Fruit fly (Drosophila melanogaster): Measurements from ENCODE around the gene CG12213.
A peak's percentile ranks its signal among the peaks of the same experiment; 100 is the strongest.

DNA sequence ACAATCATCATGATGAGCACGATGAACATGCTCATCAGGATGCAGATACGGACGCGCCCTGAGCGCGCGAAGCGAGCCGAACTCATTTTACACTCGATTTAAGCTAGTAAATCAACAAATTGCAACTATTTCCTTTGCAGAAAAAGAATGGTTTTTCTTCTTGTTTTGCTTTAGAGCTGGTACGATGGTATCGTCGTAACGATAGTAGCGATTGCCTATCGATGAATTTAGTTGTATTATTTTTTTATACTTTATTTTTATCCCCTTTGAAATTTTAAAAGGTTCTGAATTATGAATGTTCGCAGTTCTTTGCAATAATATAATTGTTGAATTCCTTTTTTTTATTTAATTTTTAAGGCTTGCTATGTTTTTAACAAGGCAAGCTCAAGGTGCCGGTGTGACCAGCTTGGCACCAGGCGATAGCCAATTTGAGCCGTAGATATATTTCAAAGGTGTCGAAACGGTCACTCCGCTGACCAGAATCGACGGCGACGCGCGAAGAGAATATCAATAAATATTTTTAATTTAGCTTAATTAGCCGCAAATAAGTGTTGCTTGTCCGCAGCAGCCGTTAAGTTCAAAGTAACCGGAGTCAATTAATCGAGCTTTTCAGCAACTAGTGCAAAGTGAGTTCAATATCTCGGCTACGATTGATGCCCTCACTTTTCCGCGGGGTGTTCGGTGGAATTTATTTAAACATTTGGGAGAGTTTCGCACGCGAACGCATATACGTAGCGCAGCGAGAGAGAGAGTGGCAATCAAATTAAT is at the start of gene CG12213, which contains the start of gene GC1:
- TF ChIP-seq Hr39 (GFP tag; optimal IDR thresholded peaks at IDR 0.05) = peak; percentile 24
- no peak for TF ChIP-seq Gug (GFP tag; IDR thresholded peaks at IDR 0.05)
- peak; percentile 14 for TF ChIP-seq Ets21C (GFP tag; optimal IDR thresholded peaks at IDR 0.05)
- no peak for TF ChIP-seq CG6163 (GFP tag; IDR thresholded peaks at IDR 0.05)
- TF ChIP-seq CG3919 (GFP tag; optimal IDR thresholded peaks at IDR 0.05) = peak; percentile 33
- TF ChIP-seq CG7368 (GFP tag; optimal IDR thresholded peaks at IDR 0.05) = no peak
- TF ChIP-seq Eip78C (GFP tag) = peak; percentile 36
- no peak for TF ChIP-seq dac (GFP tag; optimal IDR thresholded peaks at IDR 0.05)
- no peak for TF ChIP-seq CG8319 (GFP tag; optimal IDR thresholded peaks at IDR 0.05)
- no peak for TF ChIP-seq net (GFP tag; optimal IDR thresholded peaks at IDR 0.05)

Measured in whole organism, prepupa.